Fruit fly (Drosophila melanogaster) whole organism, embryonic: ENCODE data around the gene RhoGAP93B.

ENCODE experiments used
- CG10267 ChIP-seq: fragments of 200-800 bp; sonication (Bioruptor generic); optimal IDR thresholded peaks from 2 replicates; lab custom pipeline; 2018; ENCODE audit warnings: missing biosample characterization, mild to moderate bottlenecking, missing genetic modification characterization, moderate library complexity
- CG12769 ChIP-seq: fragments of 200-800 bp; sonication (Bioruptor generic); optimal IDR thresholded peaks from 2 replicates; lab custom pipeline; 2019; ENCODE audit warnings: missing biosample characterization, mild to moderate bottlenecking, missing genetic modification characterization, moderate library complexity
- CG13894 ChIP-seq: fragments of 200-800 bp; sonication (Bioruptor generic); optimal IDR thresholded peaks from 3 replicates; lab custom pipeline; 2018; ENCODE audit warnings: missing biosample characterization, mild to moderate bottlenecking, missing genetic modification characterization, moderate library complexity
- CG14667 ChIP-seq: fragments of 200-800 bp; sonication (Bioruptor generic); IDR thresholded peaks from 2 replicates; pipeline ENCODE4 v1.3.6; 2022; ENCODE audit warnings: missing biosample characterization, missing genetic modification characterization
- CG14710 ChIP-seq: fragments of 200-800 bp; sonication (Bioruptor generic); optimal IDR thresholded peaks from 3 replicates; lab custom pipeline; 2019; ENCODE audit warnings: missing biosample characterization, mild to moderate bottlenecking, missing genetic modification characterization, moderate library complexity
- CG1603 ChIP-seq: fragments of 200-800 bp; sonication (Bioruptor generic); optimal IDR thresholded peaks from 2 replicates; lab custom pipeline; 2019; ENCODE audit warnings: missing biosample characterization, mild to moderate bottlenecking, missing genetic modification characterization, moderate library complexity
- CG1647 ChIP-seq: fragments of 200-800 bp; sonication (Bioruptor generic); optimal IDR thresholded peaks from 3 replicates; lab custom pipeline; 2016; ENCODE audit warnings: missing biosample characterization, missing genetic modification characterization
- CG16815 ChIP-seq: fragments of 200-800 bp; sonication (Bioruptor generic); optimal IDR thresholded peaks from 3 replicates; lab custom pipeline; 2017; ENCODE audit warnings: missing biosample characterization, mild to moderate bottlenecking, missing genetic modification characterization
- CG17568 ChIP-seq: fragments of 200-800 bp; sonication (Bioruptor generic); optimal IDR thresholded peaks from 2 replicates; lab custom pipeline; 2018; ENCODE audit warnings: missing biosample characterization, mild to moderate bottlenecking, missing genetic modification characterization, moderate library complexity
- CG17612 ChIP-seq: fragments of 200-800 bp; sonication (Bioruptor generic); IDR thresholded peaks from 2 replicates; pipeline ENCODE4 v1.3.6; 2022; ENCODE audit warnings: missing biosample characterization, missing genetic modification characterization
- CG17912 ChIP-seq: fragments of 200-800 bp; sonication (Bioruptor generic); optimal IDR thresholded peaks from 2 replicates; lab custom pipeline; 2018; ENCODE audit warnings: missing biosample characterization, mild to moderate bottlenecking, missing genetic modification characterization
- CG31224 ChIP-seq: fragments of 200-800 bp; sonication (Bioruptor generic); IDR thresholded peaks from 2 replicates; pipeline ENCODE4 v1.3.6; 2022; ENCODE audit warnings: missing biosample characterization, missing genetic modification characterization
- CG4282 ChIP-seq: fragments of 200-800 bp; sonication (Bioruptor generic); optimal IDR thresholded peaks from 2 replicates; lab custom pipeline; 2016; ENCODE audit warnings: missing biosample characterization, missing genetic modification characterization
- CG4730 ChIP-seq: fragments of 200-800 bp; sonication (Bioruptor generic); IDR thresholded peaks from 2 replicates; pipeline ENCODE4 v1.3.6; 2022; ENCODE audit warnings: missing biosample characterization, missing genetic modification characterization
- CG4854 ChIP-seq: fragments of 200-800 bp; sonication (Bioruptor generic); optimal IDR thresholded peaks from 2 replicates; lab custom pipeline; 2016; ENCODE audit warnings: missing biosample characterization, missing genetic modification characterization, inconsistent platforms
- CG6272 ChIP-seq: fragments of 200-800 bp; sonication (Bioruptor generic); IDR thresholded peaks from 2 replicates; pipeline ENCODE4 v1.3.6; 2022; ENCODE audit warnings: missing biosample characterization, missing genetic modification characterization
- CG8388 ChIP-seq: fragments of 200-800 bp; sonication (Bioruptor generic); optimal IDR thresholded peaks from 2 replicates; lab custom pipeline; 2019; ENCODE audit warnings: missing biosample characterization, mild to moderate bottlenecking, missing genetic modification characterization, moderate library complexity
- CG9609 ChIP-seq: fragments of 200-800 bp; sonication (Bioruptor generic); optimal IDR thresholded peaks from 3 replicates; lab custom pipeline; 2016; ENCODE audit warnings: missing biosample characterization, missing genetic modification characterization
- CHES-1-like ChIP-seq: fragments of 200-800 bp; sonication (Bioruptor generic); optimal IDR thresholded peaks from 2 replicates; lab custom pipeline; 2016; ENCODE audit warnings: missing biosample characterization, missing genetic modification characterization
- Doc3 ChIP-seq: fragments of 200-800 bp; sonication (Bioruptor generic); IDR thresholded peaks from 3 replicates; pipeline ENCODE4 v1.3.6; 2022; ENCODE audit warnings: missing biosample characterization, missing genetic modification characterization; ENCODE audit not compliant: partially characterized antibody
- GATAe ChIP-seq: fragments of 200-800 bp; sonication (Bioruptor generic); conservative IDR thresholded peaks from 2 replicates; pipeline ENCODE4 v1.3.6; 2022; ENCODE audit warnings: missing biosample characterization, missing genetic modification characterization
- Hand ChIP-seq: fragments of 200-800 bp; sonication (Bioruptor generic); optimal IDR thresholded peaks from 2 replicates; lab custom pipeline; 2017; ENCODE audit warnings: mild to moderate bottlenecking, missing biosample characterization, missing genetic modification reagents, missing genetic modification characterization
- HmgD ChIP-seq: fragments of 200-800 bp; sonication (Bioruptor generic); optimal IDR thresholded peaks from 3 replicates; lab custom pipeline; 2016; ENCODE audit warnings: missing biosample characterization, missing genetic modification characterization
- Hr3 ChIP-seq: fragments of 200-800 bp; sonication (Bioruptor generic); optimal IDR thresholded peaks from 3 replicates; lab custom pipeline; 2016; ENCODE audit warnings: missing biosample characterization, missing genetic modification characterization
- Oli ChIP-seq: fragments of 200-800 bp; sonication (Bioruptor generic); optimal IDR thresholded peaks from 2 replicates; lab custom pipeline; 2018; ENCODE audit warnings: missing biosample characterization, mild to moderate bottlenecking, missing genetic modification characterization, moderate library complexity
- Poxn ChIP-seq: fragments of 200-800 bp; sonication (Bioruptor generic); IDR thresholded peaks from 2 replicates; pipeline ENCODE4 v1.3.6; 2022; ENCODE audit warnings: missing biosample characterization, missing genetic modification characterization
- Rx ChIP-seq: fragments of 200-800 bp; sonication (Bioruptor generic); IDR thresholded peaks from 2 replicates; pipeline ENCODE4 v1.3.6; 2022; ENCODE audit warnings: missing biosample characterization, missing genetic modification characterization
- Scr ChIP-seq: fragments of 200-800 bp; sonication (Bioruptor generic); IDR thresholded peaks from 2 replicates; pipeline ENCODE4 v1.3.6; 2022; ENCODE audit warnings: missing biosample characterization, missing genetic modification characterization; ENCODE audit not compliant: partially characterized antibody
- Stat92E ChIP-seq, 3 experiments: fragments of >200 bp in 2 of 3; fragments of 200-800 bp in 1 of 3; sonication (Bioruptor generic) in 1 of 3; optimal IDR thresholded peaks; 2 replicates each; lab custom pipeline; 2017 to 2019; ENCODE audit warnings: missing biosample characterization in 3 of 3, missing genetic modification characterization in 3 of 3, mild to moderate bottlenecking in 1 of 3, moderate library complexity in 1 of 3
- ato ChIP-seq: fragments of 200-800 bp; sonication (Bioruptor generic); IDR thresholded peaks from 2 replicates; pipeline ENCODE4 v1.3.6; 2022; ENCODE audit warnings: missing biosample characterization, missing genetic modification characterization; ENCODE audit not compliant: partially characterized antibody
- bbx ChIP-seq: fragments of 200-800 bp; sonication (Bioruptor generic); IDR thresholded peaks from 2 replicates; pipeline ENCODE4 v1.3.6; 2022; ENCODE audit warnings: missing biosample characterization, missing genetic modification characterization; ENCODE audit not compliant: partially characterized antibody
- bigmax ChIP-seq: fragments of 200-800 bp; sonication (Bioruptor generic); optimal IDR thresholded peaks from 2 replicates; lab custom pipeline; 2018; ENCODE audit warnings: missing biosample characterization, mild to moderate bottlenecking, missing genetic modification characterization
- chm ChIP-seq: fragments of 200-800 bp; sonication (Bioruptor generic); IDR thresholded peaks from 2 replicates; pipeline ENCODE4 v1.3.6; 2022; ENCODE audit warnings: missing biosample characterization, missing genetic modification characterization
- fd102C ChIP-seq: fragments of 200-800 bp; sonication (Bioruptor generic); optimal IDR thresholded peaks from 2 replicates; lab custom pipeline; 2018; ENCODE audit warnings: missing biosample characterization, mild to moderate bottlenecking, missing genetic modification characterization, moderate library complexity
- gcm2 ChIP-seq: fragments of 200-800 bp; sonication (Bioruptor generic); optimal IDR thresholded peaks from 2 replicates; lab custom pipeline; 2016; ENCODE audit warnings: missing biosample characterization, missing genetic modification characterization
- gt ChIP-seq: fragments of 200-800 bp; sonication (Bioruptor generic); IDR thresholded peaks from 2 replicates; pipeline ENCODE4 v1.3.6; 2022; ENCODE audit warnings: missing biosample characterization, missing genetic modification characterization
- jumu ChIP-seq: fragments of 200-800 bp; sonication (Bioruptor generic); optimal IDR thresholded peaks from 3 replicates; lab custom pipeline; 2016; ENCODE audit warnings: missing biosample characterization, missing genetic modification characterization
- mirr ChIP-seq: fragments of 200-800 bp; sonication (Bioruptor generic); optimal IDR thresholded peaks from 3 replicates; lab custom pipeline; 2018; ENCODE audit warnings: missing biosample characterization, mild to moderate bottlenecking, missing genetic modification characterization
- phol ChIP-seq: fragments of 200-800 bp; sonication (Bioruptor generic); optimal IDR thresholded peaks from 3 replicates; lab custom pipeline; 2018; ENCODE audit warnings: missing biosample characterization, mild to moderate bottlenecking, missing genetic modification characterization, moderate library complexity
- sens ChIP-seq: fragments of 200-800 bp; sonication (Bioruptor generic); peaks from one replicate; lab custom pipeline; 2016; ENCODE audit warnings: missing biosample characterization, missing genetic modification characterization
- seq ChIP-seq: fragments of 200-800 bp; sonication (Bioruptor generic); IDR thresholded peaks from 2 replicates; pipeline ENCODE4 v1.3.6; 2022; ENCODE audit warnings: missing biosample characterization, missing genetic modification characterization
- slp2 ChIP-seq: fragments of 200-800 bp; sonication (Bioruptor generic); optimal IDR thresholded peaks from 2 replicates; lab custom pipeline; 2016; ENCODE audit warnings: missing biosample characterization, missing genetic modification characterization
- tll ChIP-seq, 2 experiments: fragments of 200-800 bp in 1 of 2; fragments of >200 bp in 1 of 2; sonication (Bioruptor generic) in 1 of 2; optimal IDR thresholded peaks; 2 replicates each; lab custom pipeline; 2017 to 2019; ENCODE audit warnings: missing biosample characterization in 2 of 2, missing genetic modification characterization in 2 of 2, mild to moderate bottlenecking in 1 of 2, moderate library complexity in 1 of 2
- tna ChIP-seq: fragments of 200-800 bp; sonication (Bioruptor generic); IDR thresholded peaks from 2 replicates; pipeline ENCODE4 v1.3.6; 2022; ENCODE audit warnings: missing biosample characterization, missing genetic modification characterization; ENCODE audit not compliant: partially characterized antibody
- tup ChIP-seq: fragments of 200-800 bp; sonication (Bioruptor generic); optimal IDR thresholded peaks from 2 replicates; lab custom pipeline; 2016; ENCODE audit warnings: missing biosample characterization, mild to moderate bottlenecking, missing genetic modification characterization, moderate library complexity
- tx ChIP-seq: fragments of 200-800 bp; sonication (Bioruptor generic); optimal IDR thresholded peaks from 2 replicates; lab custom pipeline; 2016; ENCODE audit warnings: missing biosample characterization, missing genetic modification characterization
- vnd ChIP-seq: fragments of 200-800 bp; sonication (Bioruptor generic); IDR thresholded peaks from 3 replicates; pipeline ENCODE4 v1.3.6; 2022; ENCODE audit warnings: missing biosample characterization, missing genetic modification characterization; ENCODE audit not compliant: partially characterized antibody
- wdn ChIP-seq: fragments of 200-800 bp; sonication (Bioruptor generic); IDR thresholded peaks from 2 replicates; pipeline ENCODE4 v1.3.6; 2022; ENCODE audit warnings: missing biosample characterization, missing genetic modification characterization

The RhoGAP93B gene

dm6 chr3R:21064000-21064924 lies 33.4 kb downstream of the RhoGAP93B start, which contains the start of gene Cortactin (continued):
- TF ChIP-seq tup (GFP tag; lab: Kevin White, UChicago) (no peak), gcm2 (no peak), Doc3 (GFP tag; lab: Robert Waterston, UW) (peak; percentile 93), tna (peak; percentile 91), CG4730 (GFP tag; lab: Robert Waterston, UW) (no peak), bbx (GFP tag; lab: Robert Waterston, UW) (peak; percentile 93), CG14667 (GFP tag; lab: Robert Waterston, UW) (no peak), CG17612 (GFP tag; lab: Robert Waterston, UW) (no peak), Hand (GFP tag; lab: Kevin White, UChicago) (no peak), chm (GFP tag; lab: Robert Waterston, UW) (peak; percentile 34; the same call in 1 of the 2 replicates), phol (peak; percentile 32), CG4282 (GFP tag; lab: Kevin White, UChicago) (no peak), CG9609 (GFP tag; lab: Kevin White, UChicago) (no peak), sens (GFP tag; lab: Kevin White, UChicago) (peak; percentile 68), tx (GFP tag; lab: Kevin White, UChicago) (no peak), jumu (GFP tag; lab: Kevin White, UChicago) (no peak), vnd (GFP tag; lab: Robert Waterston, UW) (peak; percentile 82), Scr (GFP tag; lab: Robert Waterston, UW) (peak; percentile 87), GATAe (GFP tag; lab: Robert Waterston, UW) (0 out of 2 replicates have a peak, but pooled peaks have one; percentile 11), CG13894 (peak; percentile 51), CG4854 (no peak), seq (GFP tag; lab: Robert Waterston, UW) (no peak), gt (GFP tag; lab: Robert Waterston, UW) (no peak), ato (GFP tag; lab: Robert Waterston, UW) (peak; percentile 90), wdn (GFP tag; lab: Robert Waterston, UW) (no peak), slp2 (GFP tag; lab: Kevin White, UChicago) (no peak), CG8388 (GFP tag; lab: Kevin White, UChicago) (no peak), CG1603 (tag; lab: Kevin White, UChicago) (peak; percentile 72), CG12769 (tag; lab: Kevin White, UChicago) (peak; percentile 45), Hr3 (peak; percentile 5), CHES-1-like (GFP tag; lab: Kevin White, UChicago) (no peak), CG17912 (GFP tag; lab: Kevin White, UChicago) (peak; percentile 34), fd102C (no peak), Stat92E (GFP tag; optimal IDR thresholded peaks at IDR 0.05; lab: Kevin White, UChicago) (no peak), HmgD (peak; percentile 52), CG16815 (GFP tag; lab: Kevin White, UChicago) (no peak), Poxn (no peak), bigmax (GFP tag; lab: Kevin White, UChicago) (peak; percentile 4), CG31224 (GFP tag; lab: Robert Waterston, UW) (no peak), Oli (tag; lab: Kevin White, UChicago) (no peak), CG14710 (tag; lab: Kevin White, UChicago) (peak; percentile 11), mirr (peak; percentile 9), CG10267 (peak; percentile 33), CG17568 (GFP tag; lab: Kevin White, UChicago) (no peak), CG1647 (no peak), CG6272 (0 out of 2 replicates have a peak, but pooled peaks have one; percentile 14), Rx (GFP tag; lab: Robert Waterston, UW) (no peak), tll (GFP tag; optimal IDR thresholded peaks at IDR 0.05; lab: Kevin White, UChicago) (peak in 1 of 2 experiments; percentile 37)
